Worm (Caenorhabditis elegans): ENCODE data around the gene sec-20.

The sec-20 gene

ce11 chrIII:230129-230528 is 38.2 kb downstream of the sec-20 start, which contains the start of gene hpo-38:
Gene hpo-38 (plus strand): TSS chrIII:230429.
- TF ChIP-seq nhr-28 (tag; optimal IDR thresholded peaks at IDR 0.05) (no peak), C16A3.4 (tag; optimal IDR thresholded peaks at IDR 0.05) (no peak), snpc-4 (tag; optimal IDR thresholded peaks at IDR 0.05) (no peak), egl-27 (tag; optimal IDR thresholded peaks at IDR 0.05) (no peak)

ce11 chrIII:232918-233317 is 41.0 kb downstream of the sec-20 start:
- 0 out of 2 replicates have a peak, but pooled peaks have one; percentile 16 for TF ChIP-seq grh-1 (GFP tag; IDR thresholded peaks at IDR 0.05)

ce11 chrIII:235115-235514 is 43.2 kb downstream of the sec-20 start:
- TF ChIP-seq ztf-4 (tag; optimal IDR thresholded peaks at IDR 0.05) = peak; percentile 50
- TF ChIP-seq ztf-11 (tag; optimal IDR thresholded peaks at IDR 0.05) = peak in 1 of 2 experiments; percentile 28
- peak; percentile 1 for TF ChIP-seq snpc-4 (tag; optimal IDR thresholded peaks at IDR 0.05)
- peak; percentile 13 for TF ChIP-seq unc-130 (tag; optimal IDR thresholded peaks at IDR 0.05)
- peak; percentile 80 for TF ChIP-seq tbx-2 (tag; optimal IDR thresholded peaks at IDR 0.05)
- TF ChIP-seq xbp-1 (tag; optimal IDR thresholded peaks at IDR 0.05) = peak; percentile 73
- peak; percentile 65 to 68 for TF ChIP-seq lin-35 (GFP tag; optimal IDR thresholded peaks at IDR 0.05)
- TF ChIP-seq unc-30 (tag; optimal IDR thresholded peaks at IDR 0.05) = no peak
- peak; percentile 60 for TF ChIP-seq aly-2 (tag; optimal IDR thresholded peaks at IDR 0.05)
- no peak for TF ChIP-seq aha-1 (tag; optimal IDR thresholded peaks at IDR 0.05)
- peak; percentile 58 for TF ChIP-seq grh-1 (GFP tag; IDR thresholded peaks at IDR 0.05)
- peak; percentile 30 for TF ChIP-seq nhr-77 (tag; optimal IDR thresholded peaks at IDR 0.05)
- TF ChIP-seq nhr-85 (tag) = peak; percentile 83
- TF ChIP-seq ceh-90 (tag; optimal IDR thresholded peaks at IDR 0.05) = peak; percentile 20
- peak; percentile 52 for TF ChIP-seq fkh-4 (tag; optimal IDR thresholded peaks at IDR 0.05; ENCODE audit: borderline replicate concordance)
- peak; percentile 63 to 75 for TF ChIP-seq lsy-2 (tag; optimal IDR thresholded peaks at IDR 0.05)
- peak; percentile 81 for TF ChIP-seq mep-1 (tag; optimal IDR thresholded peaks at IDR 0.05)
- TF ChIP-seq ets-5 (GFP tag; IDR thresholded peaks at IDR 0.05) = 0 out of 2 replicates have a peak, but pooled peaks have one; percentile 51
- TF ChIP-seq pax-3 (tag; optimal IDR thresholded peaks at IDR 0.05) = peak; percentile 45
- peak; percentile 86 for TF ChIP-seq irx-1 (tag; optimal IDR thresholded peaks at IDR 0.05)
- TF ChIP-seq ceh-88 (GFP tag; IDR thresholded peaks at IDR 0.05) = peak; percentile 82
- peak; percentile 54 to 74 (median 70) for TF ChIP-seq dpl-1 (GFP tag; optimal IDR thresholded peaks at IDR 0.05)
- TF ChIP-seq C16A3.4 (tag; optimal IDR thresholded peaks at IDR 0.05) = peak; percentile 17
- peak; percentile 94 for TF ChIP-seq F16B12.6 (tag; optimal IDR thresholded peaks at IDR 0.05)
- peak; percentile 51 for TF ChIP-seq jun-1 (tag; optimal IDR thresholded peaks at IDR 0.05)
- peak; percentile 81 for TF ChIP-seq fkh-8 (tag; optimal IDR thresholded peaks at IDR 0.05)
- TF ChIP-seq lin-39 (tag; optimal IDR thresholded peaks at IDR 0.05) = peak; percentile 59
- peak in 1 of 2 experiments; percentile 2 for TF ChIP-seq mdl-1 (tag; optimal IDR thresholded peaks at IDR 0.05)
- peak; percentile 63 to 73 for TF ChIP-seq efl-1 (optimal IDR thresholded peaks at IDR 0.05)
- peak; percentile 70 to 97 for TF ChIP-seq efl-1 (GFP tag; optimal IDR thresholded peaks at IDR 0.05 in 1 of 2)
- peak; percentile 44 to 55 (median 47) for TF ChIP-seq ceh-82 (tag; optimal IDR thresholded peaks at IDR 0.05)
- TF ChIP-seq Y116A8C.19 (tag; optimal IDR thresholded peaks at IDR 0.05; ENCODE audit: borderline replicate concordance) = no peak
- no peak for TF ChIP-seq nhr-71 (tag; optimal IDR thresholded peaks at IDR 0.05)
- peak; percentile 79 for TF ChIP-seq unc-86 (tag; optimal IDR thresholded peaks at IDR 0.05)
- TF ChIP-seq efl-3 (GFP tag; optimal IDR thresholded peaks at IDR 0.05) = no peak
- peak; percentile 38; the same call in 1 of the 2 replicates for TF ChIP-seq mab-9 (GFP tag; IDR thresholded peaks at IDR 0.05)
- no peak for TF ChIP-seq nhr-12 (tag; optimal IDR thresholded peaks at IDR 0.05)
- peak; percentile 70 for TF ChIP-seq isw-1 (GFP tag; IDR thresholded peaks at IDR 0.05)
- peak; percentile 54 for TF ChIP-seq sox-4 (tag; optimal IDR thresholded peaks at IDR 0.05)
- no peak for TF ChIP-seq C04F5.9 (tag; optimal IDR thresholded peaks at IDR 0.05)
- peak; percentile 0 for TF ChIP-seq hpl-2 (GFP tag; optimal IDR thresholded peaks at IDR 0.05)
- TF ChIP-seq nhr-19 (GFP tag; conservative IDR thresholded peaks at IDR 0.05) = peak; percentile 69
- peak; percentile 51 for TF ChIP-seq lin-15B (tag; optimal IDR thresholded peaks at IDR 0.05)
- no peak for TF ChIP-seq unc-98 (GFP tag; IDR thresholded peaks at IDR 0.05)
- peak; percentile 66 for TF ChIP-seq lin-13 (GFP tag; optimal IDR thresholded peaks at IDR 0.05)
- TF ChIP-seq sup-37 (GFP tag; optimal IDR thresholded peaks at IDR 0.05) = peak; percentile 55
- TF ChIP-seq lin-14 (GFP tag; optimal IDR thresholded peaks at IDR 0.05) = no peak
